Worm (Caenorhabditis elegans): ENCODE data around the gene F07D3.3.
A peak's percentile ranks its signal among the peaks of the same experiment; 100 is the strongest.

The F07D3.3 gene

ce11 chrV:9442471-9442870, 20.0 kb downstream of the F07D3.3 start:
- TF ChIP-seq ets-4 (GFP tag; optimal IDR thresholded peaks at IDR 0.05) (no peak), cebp-1 (GFP tag; IDR thresholded peaks at IDR 0.05) (no peak), cebp-1 (tag; optimal IDR thresholded peaks at IDR 0.05) (peak; percentile 23)

DNA sequence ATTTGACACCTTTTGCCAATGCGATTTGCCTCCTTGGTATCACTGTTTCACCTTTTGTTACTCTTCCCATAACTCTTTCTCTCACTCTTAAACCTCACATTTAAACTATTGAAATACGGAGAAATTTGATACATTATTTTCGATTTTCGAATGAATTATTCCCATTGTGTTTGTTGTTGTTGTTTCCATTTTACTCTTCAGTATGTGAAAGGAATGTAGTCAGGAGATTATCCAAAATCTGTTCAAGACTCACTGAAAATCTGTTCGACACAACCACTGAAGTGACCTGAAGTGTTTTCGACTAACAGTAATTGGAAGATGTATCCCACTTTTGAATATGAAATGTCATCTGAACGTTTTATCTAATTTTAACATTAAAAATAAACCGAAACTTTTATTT, 21.5 kb downstream of the F07D3.3 start:
- TF ChIP-seq dpff-1 (tag; optimal IDR thresholded peaks at IDR 0.05) (no peak), let-607 (tag; optimal IDR thresholded peaks at IDR 0.05) (no peak), F37B4.10 (GFP tag; IDR thresholded peaks at IDR 0.05) (no peak), lsl-1 (GFP tag; optimal IDR thresholded peaks at IDR 0.05) (no peak), akir-1 (GFP tag; optimal IDR thresholded peaks at IDR 0.05) (no peak), ztf-26 (tag; optimal IDR thresholded peaks at IDR 0.05) (no peak), F23B12.7 (tag; optimal IDR thresholded peaks at IDR 0.05; ENCODE audit: insufficient read depth) (no peak), efl-1 (GFP tag; optimal IDR thresholded peaks at IDR 0.05) (no peak), nhr-90 (tag; optimal IDR thresholded peaks at IDR 0.05) (no peak), dpl-1 (GFP tag; optimal IDR thresholded peaks at IDR 0.05) (no peak), F57A8.1 (GFP tag; optimal IDR thresholded peaks at IDR 0.05) (no peak), tbx-9 (tag; optimal IDR thresholded peaks at IDR 0.05; ENCODE audit: borderline replicate concordance) (no peak), rcor-1 (GFP tag; IDR thresholded peaks at IDR 0.05) (no peak), nfya-2 (GFP tag; IDR thresholded peaks at IDR 0.05) (no peak), ZK185.1 (tag; optimal IDR thresholded peaks at IDR 0.05; ENCODE audit: poor library complexity, severe bottlenecking) (no peak), pbrm-1 (GFP tag; IDR thresholded peaks at IDR 0.05) (no peak), xnd-1 (tag; optimal IDR thresholded peaks at IDR 0.05) (no peak), egrh-3 (GFP tag; IDR thresholded peaks at IDR 0.05) (no peak), Y53G8AR.9 (GFP tag; conservative IDR thresholded peaks at IDR 0.05) (no peak)

DNA sequence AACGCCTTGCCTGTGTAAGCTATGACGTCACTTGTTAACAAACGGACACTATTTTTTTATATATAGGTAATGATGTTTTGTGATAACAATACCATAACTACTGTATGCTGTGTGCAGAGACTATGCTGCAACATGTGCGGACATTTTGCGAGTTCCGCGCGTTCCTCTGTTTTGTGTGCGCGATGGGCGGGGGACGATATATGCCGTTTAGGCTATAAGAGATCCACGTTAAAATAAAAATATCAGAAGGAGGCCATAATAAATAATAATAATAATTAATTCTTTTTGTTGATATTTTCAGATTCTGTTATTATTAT, 22.5 kb downstream of the F07D3.3 start:
- TF ChIP-seq snpc-4 (GFP tag; optimal IDR thresholded peaks at IDR 0.05) (peak; percentile 83), snpc-4 (tag; optimal IDR thresholded peaks at IDR 0.05) (peak; percentile 42 to 91 (median 76)), lin-35 (GFP tag; optimal IDR thresholded peaks at IDR 0.05) (no peak), fkh-3 (tag; optimal IDR thresholded peaks at IDR 0.05) (no peak), him-1 (tag; optimal IDR thresholded peaks at IDR 0.05) (peak; percentile 36), lin-54 (GFP tag; optimal IDR thresholded peaks at IDR 0.05) (peak; percentile 20), madf-8 (GFP tag; conservative IDR thresholded peaks at IDR 0.05) (0 out of 2 replicates have a peak, but pooled peaks have one; percentile 3), ztf-18 (tag; optimal IDR thresholded peaks at IDR 0.05) (peak; percentile 22), attf-5 (GFP tag; optimal IDR thresholded peaks at IDR 0.05) (no peak), snpc-1.1 (tag; optimal IDR thresholded peaks at IDR 0.05; ENCODE audit: insufficient read depth) (peak; percentile 89), tbp1 (GFP tag; optimal IDR thresholded peaks at IDR 0.05) (peak; percentile 57), mcd-1 (GFP tag; IDR thresholded peaks at IDR 0.05) (0 out of 2 replicates have a peak, but pooled peaks have one; percentile 48), lsl-1 (GFP tag; optimal IDR thresholded peaks at IDR 0.05) (peak; percentile 84), snpc-1.3 (tag; optimal IDR thresholded peaks at IDR 0.05; ENCODE audit: insufficient read depth) (peak; percentile 1)

Measured in whole organism, young adult.